Worm (Caenorhabditis elegans) whole organism, late embryonic: Measurements from ENCODE around the gene Y116A8C.468.

Experiments used
- ama-1 ChIP-seq: fragments of 150-350 bp; optimal IDR thresholded peaks from 2 replicates; lab custom pipeline; 2014
- elt-4 ChIP-seq: sonication (generic microtip); optimal IDR thresholded peaks from 2 replicates; lab custom pipeline; 2016; ENCODE audit warnings: missing genetic modification characterization, missing compliant biosample characterization
- hlh-13 ChIP-seq: fragments of 200-800 bp; sonication (Bioruptor generic); optimal IDR thresholded peaks from 2 replicates; lab custom pipeline; 2018; ENCODE audit warnings: mild to moderate bottlenecking, missing genetic modification characterization, missing compliant biosample characterization
- hlh-15 ChIP-seq: sonication (generic microtip); optimal IDR thresholded peaks from 2 replicates; lab custom pipeline; 2016; ENCODE audit warnings: missing genetic modification characterization, missing compliant biosample characterization
- nfya-1 ChIP-seq: sonication (generic microtip); optimal IDR thresholded peaks from 2 replicates; lab custom pipeline; 2017; ENCODE audit warnings: missing genetic modification characterization, mild to moderate bottlenecking, missing compliant biosample characterization, antibody characterized with exemption, moderate library complexity
- pha-4 ChIP-seq: fragments of 150-350 bp; optimal IDR thresholded peaks from 2 replicates; lab custom pipeline; 2018; ENCODE audit warnings: missing biosample characterization, missing genetic modification reagents, missing genetic modification characterization
- sox-2 ChIP-seq: fragments of 200-800 bp; sonication (Bioruptor generic); IDR thresholded peaks from 2 replicates; pipeline ENCODE4 v1.3.6; 2022; ENCODE audit warnings: missing genetic modification reagents, missing genetic modification characterization, missing compliant biosample characterization
- unc-3 ChIP-seq, 2 experiments: fragments of 200-800 bp in 1 of 2; sonication (Bioruptor generic) in 1 of 2; sonication (generic microtip) in 1 of 2; conservative IDR thresholded peaks in 1 of 2; optimal IDR thresholded peaks in 1 of 2; 2 replicates each; pipeline versions ENCODE4 v1.3.6 to Lab custom; 2016 to 2022; ENCODE audit warnings: missing compliant biosample characterization in 2 of 2, missing genetic modification characterization in 2 of 2, missing genetic modification reagents in 1 of 2

ce11 chrIV:16939001-16939400, 20.8 kb downstream of the Y116A8C.468 start, which contains the start of gene Y116A8C.10:
- TF ChIP-seq hlh-15 (tag; lab: Kevin White, UChicago) = no peak
- no peak for TF ChIP-seq nfya-1 (tag; lab: Kevin White, UChicago)
- TF ChIP-seq pha-4 (tag; lab: Kevin White, UChicago) = no peak
- TF ChIP-seq ama-1 (lab: Kevin White, UChicago) = no peak
- TF ChIP-seq sox-2 = no peak
- no peak for TF ChIP-seq unc-3 (GFP tag; conservative IDR thresholded peaks at IDR 0.05; lab: Robert Waterston, UW)
- TF ChIP-seq unc-3 (tag; optimal IDR thresholded peaks at IDR 0.05; lab: Kevin White, UChicago) = no peak
- TF ChIP-seq hlh-13 (GFP tag; lab: Kevin White, UChicago) = no peak
- no peak for TF ChIP-seq elt-4 (tag; lab: Kevin White, UChicago)
